Worm (Caenorhabditis elegans) whole organism, L4/young adult: ENCODE measurements around the gene C18E9.8.

Source experiments
- dao-5 ChIP-seq: sonication (generic microtip); optimal IDR thresholded peaks from 2 replicates; lab custom pipeline; 2016; ENCODE audit warnings: missing genotype, missing genetic modification characterization, moderate library complexity, missing compliant biosample characterization
- him-1 ChIP-seq: sonication (generic microtip); optimal IDR thresholded peaks from 2 replicates; lab custom pipeline; 2016; ENCODE audit warnings: missing genotype, missing genetic modification reagents, missing genetic modification characterization, missing compliant biosample characterization

ce11 chrII:8982683-8983082 lies 5.2 kb downstream of the C18E9.8 start, which contains the start of gene C18E9.7:
- TF ChIP-seq dao-5, result no peak
- no peak for TF ChIP-seq him-1 (tag; lab: Kevin White, UChicago)
